Fruit fly (Drosophila melanogaster): ENCODE data around the gene CG7214.

DNA sequence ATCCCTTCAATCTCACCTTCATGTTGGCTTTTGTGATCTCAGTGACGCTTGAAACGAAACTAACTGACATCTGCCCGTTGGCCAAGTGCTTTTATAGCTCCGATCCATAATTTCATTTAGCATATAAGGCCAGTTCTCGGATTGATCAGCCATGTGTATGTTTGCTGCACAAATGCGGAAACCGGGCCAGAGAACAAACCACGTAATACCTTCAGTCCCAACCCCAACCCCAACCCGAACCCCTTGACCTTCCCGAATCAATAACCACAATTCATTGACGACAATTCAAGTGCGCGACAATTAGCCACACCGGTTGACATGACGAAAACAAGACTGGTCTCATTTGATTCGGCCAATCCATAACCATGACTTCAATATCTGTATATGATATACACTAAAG, 8.4 kb upstream of the CG7214 start, which contains the start of gene CG7203:
- no peak for TF ChIP-seq scrt (GFP tag; optimal IDR thresholded peaks at IDR 0.05)
- no peak for TF ChIP-seq fru (optimal IDR thresholded peaks at IDR 0.05)
- no peak for TF ChIP-seq Pdp1 (GFP tag; optimal IDR thresholded peaks at IDR 0.05)
- no peak for TF ChIP-seq CG30020 (tag; optimal IDR thresholded peaks at IDR 0.05)
- no peak for TF ChIP-seq CG14965 (GFP tag; optimal IDR thresholded peaks at IDR 0.05; ENCODE audit: borderline replicate concordance)
- no peak for TF ChIP-seq Bdp1 (GFP tag; optimal IDR thresholded peaks at IDR 0.05)
- TF ChIP-seq CG1529 (GFP tag; optimal IDR thresholded peaks at IDR 0.05): no peak
- no peak for TF ChIP-seq pros (GFP tag; optimal IDR thresholded peaks at IDR 0.05)
- no peak for TF ChIP-seq kay (GFP tag; optimal IDR thresholded peaks at IDR 0.05)
- no peak for TF ChIP-seq ttk (GFP tag; IDR thresholded peaks at IDR 0.05)
- TF ChIP-seq CG1832 (GFP tag; optimal IDR thresholded peaks at IDR 0.05): no peak

Data from whole organism, embryonic.